Fruit fly (Drosophila melanogaster): ENCODE measurements around the gene bab2.
A peak's percentile ranks its signal among the peaks of the same experiment; 100 is the strongest.

DNA sequence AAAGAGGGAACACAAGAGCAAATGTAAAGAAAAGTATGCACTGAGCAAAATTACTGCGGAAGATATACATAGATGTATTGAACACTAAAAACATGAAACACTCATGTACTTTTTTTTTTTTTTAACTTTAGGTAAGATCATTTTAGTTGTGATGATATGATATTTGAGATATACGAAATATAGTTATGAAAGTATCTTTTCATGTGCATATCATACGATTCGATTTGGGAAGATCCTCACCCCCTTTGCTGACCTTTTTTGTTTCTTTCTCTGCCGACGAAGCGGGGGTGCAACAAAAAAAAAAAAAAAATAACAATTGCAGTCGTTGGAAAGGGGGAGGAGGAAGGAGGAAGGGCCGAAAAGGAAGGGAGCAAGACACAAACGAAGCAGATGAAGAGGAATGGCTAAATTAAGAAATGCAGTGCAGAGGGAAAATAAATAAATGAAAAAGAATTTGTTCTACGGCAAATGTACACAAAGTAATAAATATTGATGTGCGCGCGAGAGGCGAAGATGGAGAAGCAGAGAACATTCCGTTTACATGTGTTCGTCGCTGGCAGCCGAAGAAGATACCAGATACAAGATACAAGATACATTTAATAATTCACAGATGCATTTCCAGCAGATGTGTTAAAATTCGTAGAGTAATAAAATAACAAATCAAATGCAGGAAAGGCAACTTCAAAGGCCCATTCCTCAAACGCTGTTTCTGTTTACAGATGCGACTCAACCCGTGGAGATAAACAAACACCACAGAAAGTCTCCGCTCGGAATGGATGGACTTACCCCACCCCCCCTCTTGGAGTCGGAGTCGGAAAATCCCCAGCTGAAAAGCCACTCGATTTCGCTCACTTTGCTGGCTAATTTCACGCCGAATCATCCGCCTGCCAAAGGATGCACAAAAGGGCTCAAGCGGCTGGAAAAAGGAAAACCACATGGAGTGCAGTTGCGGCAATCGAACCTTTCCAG, 9.8 kb downstream of the bab2 start:
- TF ChIP-seq Hr38 (GFP tag; optimal IDR thresholded peaks at IDR 0.05) = no peak
- 0 out of 3 replicates have a peak, but pooled peaks have one; percentile 13 for TF ChIP-seq eg (GFP tag; IDR thresholded peaks at IDR 0.05)
- TF ChIP-seq Lpt (GFP tag; optimal IDR thresholded peaks at IDR 0.05) = no peak
- TF ChIP-seq Met (GFP tag; optimal IDR thresholded peaks at IDR 0.05) = peak; percentile 47
- peak; percentile 23 for TF ChIP-seq CG34406 (GFP tag; optimal IDR thresholded peaks at IDR 0.05)
- TF ChIP-seq Eip93F (GFP tag; optimal IDR thresholded peaks at IDR 0.05) = no peak
- TF ChIP-seq Gug (GFP tag; IDR thresholded peaks at IDR 0.05) = no peak
- TF ChIP-seq pdm3 (GFP tag; optimal IDR thresholded peaks at IDR 0.05) = peak; percentile 36
